Fruit fly (Drosophila melanogaster) whole organism, embryonic: Measurements from ENCODE around the gene Jhbp11.

ENCODE experiments used
- Aef1 ChIP-seq: fragments of 200-800 bp; sonication (Bioruptor generic); IDR thresholded peaks from 3 replicates; pipeline ENCODE4 v1.3.6; 2022; ENCODE audit warnings: missing biosample characterization, missing genetic modification characterization
- Atf3 ChIP-seq: fragments of 200-800 bp; sonication (Bioruptor generic); optimal IDR thresholded peaks from 3 replicates; lab custom pipeline; 2016; ENCODE audit warnings: missing biosample characterization, missing genetic modification characterization
- CG10431 ChIP-seq: fragments of 200-800 bp; sonication (Bioruptor generic); optimal IDR thresholded peaks from 3 replicates; lab custom pipeline; 2018; ENCODE audit warnings: missing biosample characterization, mild to moderate bottlenecking, missing genetic modification characterization
- CG10959 ChIP-seq: fragments of 200-800 bp; sonication (Bioruptor generic); IDR thresholded peaks from 2 replicates; pipeline ENCODE4 v1.3.6; 2022; ENCODE audit warnings: missing biosample characterization, missing genetic modification characterization
- CG11085 ChIP-seq: fragments of 200-800 bp; sonication (Bioruptor generic); IDR thresholded peaks from 2 replicates; pipeline ENCODE4 v1.3.6; 2022; ENCODE audit warnings: missing biosample characterization, missing genetic modification characterization
- CG11398 ChIP-seq: fragments of 200-800 bp; sonication (Bioruptor generic); optimal IDR thresholded peaks from 2 replicates; lab custom pipeline; 2016; ENCODE audit warnings: missing biosample characterization, missing genetic modification characterization
- CG11456 ChIP-seq: fragments of 200-800 bp; sonication (Bioruptor generic); IDR thresholded peaks from 3 replicates; pipeline ENCODE4 v1.3.6; 2022; ENCODE audit warnings: missing biosample characterization, missing genetic modification characterization
- CG12155 ChIP-seq: fragments of 200-800 bp; sonication (Bioruptor generic); optimal IDR thresholded peaks from 3 replicates; lab custom pipeline; 2016; ENCODE audit warnings: missing biosample characterization, missing genetic modification characterization
- CG12299 ChIP-seq: fragments of 200-800 bp; sonication (Bioruptor generic); optimal IDR thresholded peaks from 2 replicates; lab custom pipeline; 2018; ENCODE audit warnings: missing biosample characterization, mild to moderate bottlenecking, missing genetic modification characterization
- CG1233 ChIP-seq: fragments of 200-800 bp; sonication (Bioruptor generic); optimal IDR thresholded peaks from 4 replicates; lab custom pipeline; 2018; ENCODE audit warnings: missing biosample characterization, mild to moderate bottlenecking, missing genetic modification characterization
- CG12942 ChIP-seq: fragments of 200-800 bp; sonication (Bioruptor generic); optimal IDR thresholded peaks from 3 replicates; lab custom pipeline; 2016; ENCODE audit warnings: missing biosample characterization, missing genetic modification characterization
- CG13287 ChIP-seq: fragments of 200-800 bp; sonication (Bioruptor generic); IDR thresholded peaks from 2 replicates; pipeline ENCODE4 v1.3.6; 2022; ENCODE audit warnings: missing biosample characterization, missing genetic modification characterization; ENCODE audit not compliant: partially characterized antibody
- CG14860 ChIP-seq: fragments of 200-800 bp; sonication (Bioruptor generic); IDR thresholded peaks from 3 replicates; pipeline ENCODE4 v1.3.6; 2022; ENCODE audit warnings: missing biosample characterization, missing genetic modification characterization; ENCODE audit not compliant: partially characterized antibody
- CG16779 ChIP-seq: fragments of 200-800 bp; sonication (Bioruptor generic); IDR thresholded peaks from 2 replicates; pipeline ENCODE4 v1.3.6; 2022; ENCODE audit warnings: missing biosample characterization, missing genetic modification characterization
- CG17385 ChIP-seq: fragments of 200-800 bp; sonication (Bioruptor generic); optimal IDR thresholded peaks from 3 replicates; lab custom pipeline; 2018; ENCODE audit warnings: missing biosample characterization, mild to moderate bottlenecking, missing genetic modification characterization
- CG1792 ChIP-seq: fragments of 200-800 bp; sonication (Bioruptor generic); optimal IDR thresholded peaks from 2 replicates; lab custom pipeline; 2016; ENCODE audit warnings: missing biosample characterization, missing genetic modification characterization
- CG2129 ChIP-seq: fragments of 200-800 bp; sonication (Bioruptor generic); IDR thresholded peaks from 2 replicates; pipeline ENCODE4 v1.3.6; 2022; ENCODE audit warnings: missing biosample characterization, missing genetic modification characterization; ENCODE audit not compliant: partially characterized antibody
- CG33557 ChIP-seq: fragments of 200-800 bp; sonication (Bioruptor generic); optimal IDR thresholded peaks from 2 replicates; lab custom pipeline; 2019; ENCODE audit warnings: missing biosample characterization, mild to moderate bottlenecking, missing genetic modification characterization, moderate library complexity
- CG6689 ChIP-seq: fragments of 200-800 bp; sonication (Bioruptor generic); IDR thresholded peaks from 2 replicates; pipeline ENCODE4 v1.3.6; 2022; ENCODE audit warnings: missing biosample characterization, missing genetic modification characterization
- CG7987 ChIP-seq: fragments of 200-800 bp; sonication (Bioruptor generic); optimal IDR thresholded peaks from 2 replicates; lab custom pipeline; 2018; ENCODE audit warnings: missing biosample characterization, mild to moderate bottlenecking, missing genetic modification characterization, moderate library complexity
- CG8478 ChIP-seq: fragments of >200 bp; optimal IDR thresholded peaks from 2 replicates; lab custom pipeline; 2018
- CG8924 ChIP-seq: fragments of 200-800 bp; optimal IDR thresholded peaks from 3 replicates; lab custom pipeline; 2019; ENCODE audit warnings: missing biosample characterization, mild to moderate bottlenecking, missing genetic modification characterization, moderate library complexity
- CrebB ChIP-seq: fragments of 200-800 bp; sonication (Bioruptor generic); optimal IDR thresholded peaks from 3 replicates; lab custom pipeline; 2018; ENCODE audit warnings: missing biosample characterization, mild to moderate bottlenecking, missing genetic modification characterization
- Dbx ChIP-seq: fragments of 200-800 bp; sonication (Bioruptor generic); IDR thresholded peaks from 3 replicates; pipeline ENCODE4 v1.3.6; 2022; ENCODE audit warnings: missing biosample characterization, missing genetic modification characterization
- E2f2 ChIP-seq: fragments of 200-800 bp; sonication (Bioruptor generic); IDR thresholded peaks from 2 replicates; pipeline ENCODE4 v1.3.6; 2022; ENCODE audit warnings: missing biosample characterization, missing genetic modification characterization
- Elba2 ChIP-seq: fragments of 200-800 bp; sonication (Bioruptor generic); optimal IDR thresholded peaks from 3 replicates; lab custom pipeline; 2016; ENCODE audit warnings: missing biosample characterization, missing genetic modification characterization
- Ets97D ChIP-seq: fragments of 200-800 bp; sonication (Bioruptor generic); optimal IDR thresholded peaks from 3 replicates; lab custom pipeline; 2016; ENCODE audit warnings: missing biosample characterization, missing genetic modification characterization
- Mes4 ChIP-seq: fragments of 200-800 bp; sonication (Bioruptor generic); optimal IDR thresholded peaks from 2 replicates; lab custom pipeline; 2016; ENCODE audit warnings: missing biosample characterization, missing genetic modification characterization
- Neu2 ChIP-seq: fragments of 200-800 bp; sonication (Bioruptor generic); optimal IDR thresholded peaks from 3 replicates; lab custom pipeline; 2016; ENCODE audit warnings: missing biosample characterization, missing genetic modification characterization, borderline replicate concordance
- NfI ChIP-seq: fragments of 200-800 bp; sonication (Bioruptor generic); optimal IDR thresholded peaks from 3 replicates; lab custom pipeline; 2018; ENCODE audit warnings: missing biosample characterization, mild to moderate bottlenecking, missing genetic modification characterization, moderate library complexity
- ase ChIP-seq: fragments of 200-800 bp; sonication (Bioruptor generic); IDR thresholded peaks from 3 replicates; pipeline ENCODE4 v1.3.6; 2022; ENCODE audit warnings: missing biosample characterization, missing genetic modification characterization
- br ChIP-seq: fragments of >200 bp; optimal IDR thresholded peaks from 2 replicates; lab custom pipeline; 2017
- da ChIP-seq: fragments of 200-800 bp; sonication (Bioruptor generic); optimal IDR thresholded peaks from 2 replicates; lab custom pipeline; 2016; ENCODE audit warnings: missing biosample characterization, missing genetic modification characterization
- dpn ChIP-seq, 2 experiments: fragments of 200-800 bp; sonication (Bioruptor generic); optimal IDR thresholded peaks; 3 replicates each; lab custom pipeline; 2016; ENCODE audit warnings: missing biosample characterization in 2 of 2, missing genetic modification characterization in 2 of 2
- ham ChIP-seq: fragments of 200-800 bp; sonication (Bioruptor generic); IDR thresholded peaks from 2 replicates; pipeline ENCODE4 v1.3.6; 2022; ENCODE audit warnings: missing biosample characterization, missing genetic modification characterization
- kni ChIP-seq: fragments of 200-800 bp; sonication (Bioruptor generic); optimal IDR thresholded peaks from 3 replicates; lab custom pipeline; 2017; ENCODE audit warnings: mild to moderate bottlenecking, missing biosample characterization, missing genetic modification reagents, missing genetic modification characterization
- mld ChIP-seq: fragments of 200-800 bp; sonication (Bioruptor generic); IDR thresholded peaks from 3 replicates; pipeline ENCODE4 v1.3.6; 2022; ENCODE audit warnings: missing biosample characterization, missing genetic modification characterization; ENCODE audit not compliant: partially characterized antibody
- nom ChIP-seq: fragments of 200-800 bp; sonication (Bioruptor generic); optimal IDR thresholded peaks from 2 replicates; lab custom pipeline; 2017; ENCODE audit warnings: missing biosample characterization, missing genetic modification characterization, mild to moderate bottlenecking, moderate library complexity, missing genetic modification reagents
- peb ChIP-seq: fragments of 200-800 bp; sonication (Bioruptor generic); IDR thresholded peaks from 2 replicates; pipeline ENCODE4 v1.3.6; 2022; ENCODE audit warnings: missing biosample characterization, missing genetic modification characterization
- pfk ChIP-seq: fragments of 200-800 bp; sonication (Bioruptor generic); optimal IDR thresholded peaks from 2 replicates; lab custom pipeline; 2018; ENCODE audit warnings: missing biosample characterization, mild to moderate bottlenecking, missing genetic modification characterization, moderate library complexity
- pho ChIP-seq: fragments of 200-800 bp; sonication (Bioruptor generic); optimal IDR thresholded peaks from 2 replicates; lab custom pipeline; 2016; ENCODE audit warnings: missing biosample characterization, missing genetic modification characterization
- row ChIP-seq: fragments of 200-800 bp; sonication (Bioruptor generic); IDR thresholded peaks from 3 replicates; pipeline ENCODE4 v1.3.6; 2022; ENCODE audit warnings: missing biosample characterization, missing genetic modification characterization
- scrt ChIP-seq: fragments of 200-800 bp; sonication (Bioruptor generic); optimal IDR thresholded peaks from 2 replicates; lab custom pipeline; 2018; ENCODE audit warnings: missing biosample characterization, mild to moderate bottlenecking, missing genetic modification characterization, moderate library complexity
- shn ChIP-seq: fragments of 200-800 bp; sonication (Bioruptor generic); optimal IDR thresholded peaks from 3 replicates; lab custom pipeline; 2016; ENCODE audit warnings: missing biosample characterization, missing genetic modification characterization
- so ChIP-seq: fragments of 200-800 bp; sonication (Bioruptor generic); IDR thresholded peaks from 3 replicates; pipeline ENCODE4 v1.3.6; 2022; ENCODE audit warnings: missing biosample characterization, missing genetic modification characterization
- sob ChIP-seq: fragments of 200-800 bp; sonication (Bioruptor generic); IDR thresholded peaks from 2 replicates; pipeline ENCODE4 v1.3.6; 2022; ENCODE audit warnings: missing biosample characterization, missing genetic modification characterization
- tgo ChIP-seq: fragments of 200-800 bp; sonication (Bioruptor generic); IDR thresholded peaks from 3 replicates; pipeline ENCODE4 v1.3.6; 2022; ENCODE audit warnings: missing biosample characterization, missing genetic modification characterization
- unpg ChIP-seq: fragments of 200-800 bp; sonication (Bioruptor generic); optimal IDR thresholded peaks from 3 replicates; lab custom pipeline; 2018; ENCODE audit warnings: missing biosample characterization, mild to moderate bottlenecking, missing genetic modification characterization, moderate library complexity
- usp ChIP-seq: fragments of >200 bp; optimal IDR thresholded peaks from 2 replicates; lab custom pipeline; 2017; ENCODE audit warnings: missing biosample characterization, missing genetic modification characterization
- z ChIP-seq: fragments of 200-800 bp; sonication (Bioruptor generic); IDR thresholded peaks from 3 replicates; pipeline ENCODE4 v1.3.6; 2022; ENCODE audit warnings: missing biosample characterization, missing genetic modification characterization

The Jhbp11 gene

dm6 chr3R:27111784-27112602, 11.0 kb downstream of the Jhbp11 start, which contains the start of the genes gb and CG5815 (continued):
- TF ChIP-seq tgo (GFP tag; lab: Robert Waterston, UW) (peak; percentile 89), CG12155 (GFP tag; lab: Kevin White, UChicago) (peak; percentile 93), br (lab: Kevin White, UChicago) (no peak), E2f2 (GFP tag; lab: Robert Waterston, UW) (peak; percentile 77), peb (GFP tag; lab: Robert Waterston, UW) (peak; percentile 73), scrt (peak; percentile 84), Mes4 (GFP tag; lab: Kevin White, UChicago) (peak; percentile 48), da (GFP tag; lab: Kevin White, UChicago) (no peak), CG1233 (peak; percentile 85), CG7987 (GFP tag; lab: Kevin White, UChicago) (peak; percentile 88), CG2129 (GFP tag; lab: Robert Waterston, UW) (peak; percentile 96), ase (peak; percentile 84), CG13287 (GFP tag; lab: Robert Waterston, UW) (peak; percentile 99), nom (GFP tag; lab: Kevin White, UChicago) (no peak), Aef1 (GFP tag; lab: Robert Waterston, UW) (peak; percentile 91), CG11085 (GFP tag; lab: Robert Waterston, UW) (peak; percentile 90), CrebB (tag; lab: Kevin White, UChicago) (peak; percentile 59), CG14860 (GFP tag; lab: Robert Waterston, UW) (peak; percentile 97), pho (GFP tag; lab: Kevin White, UChicago) (peak; percentile 85), CG8478 (lab: Kevin White, UChicago) (no peak), so (peak; percentile 79; the same call in 2 of the 3 replicates), z (GFP tag; lab: Robert Waterston, UW) (no peak; the same call in 1 of the 3 replicates), kni (peak; percentile 98), CG1792 (GFP tag; lab: Kevin White, UChicago) (peak; percentile 17), mld (GFP tag; lab: Robert Waterston, UW) (peak; percentile 87), Ets97D (GFP tag; lab: Kevin White, UChicago) (peak; percentile 78), CG16779 (GFP tag; lab: Robert Waterston, UW) (peak; percentile 76), CG10431 (GFP tag; lab: Kevin White, UChicago) (peak; percentile 57), CG10959 (GFP tag; lab: Robert Waterston, UW) (peak; percentile 79), CG8924 (peak; percentile 91), CG6689 (GFP tag; lab: Robert Waterston, UW) (peak; percentile 86), ham (GFP tag; lab: Robert Waterston, UW) (peak; percentile 48; the same call in 1 of the 2 replicates), shn (GFP tag; lab: Kevin White, UChicago) (peak; percentile 73), CG33557 (peak; percentile 77), CG12942 (GFP tag; lab: Kevin White, UChicago) (peak; percentile 89), Atf3 (GFP tag; lab: Kevin White, UChicago) (peak; percentile 67), Elba2 (GFP tag; lab: Kevin White, UChicago) (peak; percentile 66), unpg (GFP tag; lab: Kevin White, UChicago) (peak; percentile 89), Dbx (GFP tag; lab: Robert Waterston, UW) (peak; percentile 95), sob (GFP tag; lab: Robert Waterston, UW) (peak; percentile 84), Neu2 (GFP tag; lab: Kevin White, UChicago) (no peak), CG11398 (GFP tag; lab: Kevin White, UChicago) (peak; percentile 43), usp (GFP tag; lab: Kevin White, UChicago) (no peak), NfI (GFP tag; lab: Kevin White, UChicago) (peak; percentile 92), CG17385 (GFP tag; lab: Kevin White, UChicago) (peak; percentile 91), row (peak; percentile 97), dpn (GFP tag; optimal IDR thresholded peaks at IDR 0.05; lab: Kevin White, UChicago) (peak; percentile 89 to 92), pfk (GFP tag; lab: Kevin White, UChicago) (peak; percentile 17), CG11456 (GFP tag; lab: Robert Waterston, UW) (peak; percentile 92), CG12299 (tag; lab: Kevin White, UChicago) (peak; percentile 88)
